Fruit fly (Drosophila melanogaster) S2 (cell line): ENCODE results near the gene cl.

ENCODE experiments used
- CG8478 ChIP-seq: fragments of >200 bp; optimal IDR thresholded peaks from 2 replicates; lab custom pipeline; 2018
- CTCF ChIP-seq, 2 experiments: fragments of >200 bp; optimal IDR thresholded peaks; 2 replicates each; lab custom pipeline; 2018

dm6 chr2L:5476699-5477098, 43.2 kb upstream of the cl start:
- no peak for TF ChIP-seq CTCF (optimal IDR thresholded peaks at IDR 0.05; lab: Kevin White, UChicago)
- no peak for TF ChIP-seq CG8478
